Worm (Caenorhabditis elegans) whole organism, L1 larva: ENCODE results near the gene spe-6.

Experiments
- C34B4.2 ChIP-seq: sonication (generic microtip); optimal IDR thresholded peaks from 2 replicates; lab custom pipeline; 2017; ENCODE audit warnings: mild to moderate bottlenecking, missing genetic modification characterization, missing compliant biosample characterization
- alr-1 ChIP-seq: fragments of 200-800 bp; sonication (Bioruptor generic); optimal IDR thresholded peaks from 2 replicates; lab custom pipeline; 2018; ENCODE audit warnings: borderline replicate concordance, mild to moderate bottlenecking, missing genetic modification characterization, missing compliant biosample characterization
- blmp-1 ChIP-seq: fragments of 150-350 bp; optimal IDR thresholded peaks from 2 replicates; lab custom pipeline; 2014; ENCODE audit warnings: missing biosample characterization, missing genetic modification characterization
- ceh-63 ChIP-seq: fragments of 200-800 bp; sonication (Bioruptor generic); optimal IDR thresholded peaks from 2 replicates; lab custom pipeline; 2018; ENCODE audit warnings: mild to moderate bottlenecking, missing genetic modification characterization, missing compliant biosample characterization
- ceh-82 ChIP-seq, 3 experiments: fragments of 150-350 bp in 1 of 3; sonication (generic microtip) in 2 of 3; optimal IDR thresholded peaks; 2 replicates each; lab custom pipeline; 2014 to 2017; ENCODE audit warnings: missing biosample characterization in 3 of 3, missing genetic modification characterization in 3 of 3
- ces-1 ChIP-seq: fragments of 150-350 bp; optimal IDR thresholded peaks from 2 replicates; lab custom pipeline; 2014; ENCODE audit warnings: missing biosample characterization, missing genetic modification reagents, missing genetic modification characterization
- dpl-1 ChIP-seq, 3 experiments: fragments of 150-350 bp in 2 of 3; sonication (generic microtip) in 1 of 3; optimal IDR thresholded peaks; 2 replicates each; lab custom pipeline; 2014 to 2017; ENCODE audit warnings: missing biosample characterization in 3 of 3, missing genetic modification characterization in 3 of 3, missing genetic modification reagents in 3 of 3
- efl-1 ChIP-seq, 4 experiments: fragments of 150-350 bp; optimal IDR thresholded peaks in 3 of 4; peaks in 1 of 4; 1 replicate in 1 of 4; 2 replicates in 3 of 4; lab custom pipeline; 2014; ENCODE audit warnings: missing biosample characterization in 2 of 4, missing genetic modification characterization in 2 of 4, missing genetic modification reagents in 2 of 4
- efl-3 ChIP-seq: fragments of 200-800 bp; sonication (Bioruptor generic); optimal IDR thresholded peaks from 2 replicates; lab custom pipeline; 2018; ENCODE audit warnings: mild to moderate bottlenecking, missing genetic modification characterization, missing compliant biosample characterization
- fkh-4 ChIP-seq: sonication (generic microtip); optimal IDR thresholded peaks from 2 replicates; lab custom pipeline; 2016; ENCODE audit warnings: missing compliant biosample characterization, missing genetic modification characterization, borderline replicate concordance
- fkh-8 ChIP-seq: sonication (generic microtip); optimal IDR thresholded peaks from 2 replicates; lab custom pipeline; 2016; ENCODE audit warnings: mild to moderate bottlenecking, missing genetic modification characterization, missing compliant biosample characterization
- hlh-4 ChIP-seq: sonication (generic microtip); optimal IDR thresholded peaks from 2 replicates; lab custom pipeline; 2016; ENCODE audit warnings: mild to moderate bottlenecking, missing genetic modification characterization, missing compliant biosample characterization
- hpl-2 ChIP-seq: fragments of 150-350 bp; optimal IDR thresholded peaks from 2 replicates; lab custom pipeline; 2014; ENCODE audit warnings: missing biosample characterization, missing genetic modification reagents, missing genetic modification characterization
- irx-1 ChIP-seq: sonication (generic microtip); optimal IDR thresholded peaks from 2 replicates; lab custom pipeline; 2016; ENCODE audit warnings: missing genetic modification characterization, missing compliant biosample characterization
- isw-1 ChIP-seq: fragments of 200-800 bp; sonication (Bioruptor generic); IDR thresholded peaks from 2 replicates; pipeline ENCODE4 v1.3.6; 2022; ENCODE audit warnings: missing genetic modification characterization, missing compliant biosample characterization
- mab-9 ChIP-seq: fragments of 200-800 bp; sonication (Bioruptor generic); IDR thresholded peaks from 2 replicates; pipeline ENCODE4 v1.3.6; 2022; ENCODE audit warnings: missing genetic modification reagents, missing genetic modification characterization, missing compliant biosample characterization
- mdl-1 ChIP-seq, 2 experiments: fragments of 150-350 bp; optimal IDR thresholded peaks; 2 replicates each; lab custom pipeline; 2014 to 2017; ENCODE audit warnings: missing biosample characterization in 2 of 2, missing genetic modification characterization in 2 of 2, inconsistent platforms in 1 of 2
- mef-2 ChIP-seq: fragments of 150-350 bp; optimal IDR thresholded peaks from 2 replicates; lab custom pipeline; 2014; ENCODE audit warnings: missing biosample characterization, missing genetic modification characterization
- mep-1 ChIP-seq: fragments of 150-350 bp; optimal IDR thresholded peaks from 2 replicates; lab custom pipeline; 2014; ENCODE audit warnings: missing biosample characterization, missing genetic modification characterization
- nhr-20 ChIP-seq: sonication (generic microtip); optimal IDR thresholded peaks from 2 replicates; lab custom pipeline; 2016; ENCODE audit warnings: mild to moderate bottlenecking, missing genetic modification characterization, missing compliant biosample characterization
- nhr-47 ChIP-seq: sonication (generic microtip); optimal IDR thresholded peaks from 2 replicates; lab custom pipeline; 2016; ENCODE audit warnings: mild to moderate bottlenecking, missing genetic modification characterization, moderate library complexity, missing compliant biosample characterization
- nhr-76 ChIP-seq: sonication (generic microtip); optimal IDR thresholded peaks from 2 replicates; lab custom pipeline; 2017; ENCODE audit warnings: missing biosample characterization, missing genetic modification characterization
- nhr-77 ChIP-seq: fragments of 150-350 bp; optimal IDR thresholded peaks from 2 replicates; lab custom pipeline; 2014; ENCODE audit warnings: missing biosample characterization, missing genetic modification characterization
- nhr-84 ChIP-seq: sonication (generic microtip); optimal IDR thresholded peaks from 2 replicates; lab custom pipeline; 2017; ENCODE audit warnings: missing biosample characterization, missing genetic modification characterization
- pax-3 ChIP-seq: fragments of 200-800 bp; sonication (Bioruptor generic); optimal IDR thresholded peaks from 2 replicates; lab custom pipeline; 2018; ENCODE audit warnings: mild to moderate bottlenecking, missing genetic modification characterization, moderate library complexity, missing compliant biosample characterization
- rnt-1 ChIP-seq: sonication (generic microtip); optimal IDR thresholded peaks from 2 replicates; lab custom pipeline; 2016; ENCODE audit warnings: mild to moderate bottlenecking, missing genetic modification characterization, moderate library complexity, missing compliant biosample characterization
- skn-1 ChIP-seq: fragments of 150-350 bp; optimal IDR thresholded peaks from 2 replicates; lab custom pipeline; 2014; ENCODE audit warnings: missing biosample characterization, missing genetic modification characterization
- sptf-1 ChIP-seq: fragments of 150-350 bp; optimal IDR thresholded peaks from 2 replicates; lab custom pipeline; 2014; ENCODE audit warnings: missing biosample characterization, missing genetic modification characterization
- sup-37 ChIP-seq: fragments of 200-800 bp; sonication (Bioruptor generic); optimal IDR thresholded peaks from 2 replicates; lab custom pipeline; 2018; ENCODE audit warnings: mild to moderate bottlenecking, missing genetic modification characterization, missing compliant biosample characterization
- tlp-1 ChIP-seq: fragments of 150-350 bp; optimal IDR thresholded peaks from 2 replicates; lab custom pipeline; 2014; ENCODE audit warnings: missing biosample characterization, missing genetic modification characterization
- unc-130 ChIP-seq: fragments of 150-350 bp; optimal IDR thresholded peaks from 2 replicates; lab custom pipeline; 2017; ENCODE audit warnings: missing biosample characterization, missing genetic modification characterization, inconsistent platforms
- xbp-1 ChIP-seq: sonication (generic microtip); optimal IDR thresholded peaks from 2 replicates; lab custom pipeline; 2016; ENCODE audit warnings: missing genetic modification characterization, missing compliant biosample characterization
- zag-1 ChIP-seq: fragments of 150-350 bp; optimal IDR thresholded peaks from 2 replicates; lab custom pipeline; 2014; ENCODE audit warnings: missing biosample characterization, missing genetic modification characterization
- zip-4 ChIP-seq: fragments of 200-800 bp; sonication (Bioruptor generic); optimal IDR thresholded peaks from 2 replicates; lab custom pipeline; 2018; ENCODE audit warnings: mild to moderate bottlenecking, missing genetic modification characterization, moderate library complexity, missing compliant biosample characterization

Gene spe-6

ce11 chrIII:11484139-11484590, 21.1 kb upstream of the spe-6 start, which contains the start of gene fbxa-220:
Gene fbxa-220 (minus strand): TSS chrIII:11484189.
- TF ChIP-seq C34B4.2 (tag; lab: Kevin White, UChicago) = no peak
- no peak for TF ChIP-seq nhr-77 (tag; lab: Kevin White, UChicago)
- no peak for TF ChIP-seq ces-1 (GFP tag; lab: Kevin White, UChicago)
- TF ChIP-seq isw-1 (GFP tag; lab: Robert Waterston, UW) = no peak
- no peak for TF ChIP-seq fkh-8 (tag; lab: Kevin White, UChicago)
- TF ChIP-seq blmp-1 (tag; lab: Kevin White, UChicago) = no peak
- TF ChIP-seq unc-130 = no peak
- TF ChIP-seq efl-3 (GFP tag; lab: Kevin White, UChicago) = no peak
- no peak for TF ChIP-seq sup-37 (GFP tag; lab: Kevin White, UChicago)
- TF ChIP-seq nhr-84 (tag; lab: Kevin White, UChicago) = no peak
- TF ChIP-seq, all 84 proteins: peak for 0

ce11 chrIII:11487245-11487644, 18.0 kb upstream of the spe-6 start, which contains the start of gene popl-5:
Gene popl-5 (minus strand): TSS chrIII:11487345.
- TF ChIP-seq hpl-2 (GFP tag; lab: Kevin White, UChicago) = no peak
- no peak for TF ChIP-seq nhr-76 (tag; lab: Kevin White, UChicago)
- TF ChIP-seq mab-9 (GFP tag; lab: Robert Waterston, UW) = no peak
- TF ChIP-seq nhr-20 = no peak
- no peak for TF ChIP-seq sptf-1 (tag; lab: Kevin White, UChicago)
- no peak for TF ChIP-seq dpl-1 (GFP tag; optimal IDR thresholded peaks at IDR 0.05; lab: Kevin White, UChicago)
- no peak for TF ChIP-seq alr-1 (tag; lab: Kevin White, UChicago)
- TF ChIP-seq mep-1 (tag; lab: Kevin White, UChicago) = no peak
- no peak for TF ChIP-seq rnt-1 (tag; lab: Kevin White, UChicago)
- no peak for TF ChIP-seq nhr-47 (tag; lab: Kevin White, UChicago)

ce11 chrIII:11488662-11489349, 16.5 kb upstream of the spe-6 start:
- TF ChIP-seq pax-3 (tag; lab: Kevin White, UChicago) (no peak), efl-1 (optimal IDR thresholded peaks at IDR 0.05; lab: Kevin White, UChicago) (no peak), efl-1 (GFP tag; optimal IDR thresholded peaks at IDR 0.05 in 1 of 2; lab: Kevin White, UChicago) (peak in 1 of 2 experiments; percentile 77), tlp-1 (tag; lab: Kevin White, UChicago) (no peak)

ce11 chrIII:11489601-11490000, 15.7 kb upstream of the spe-6 start:
- TF ChIP-seq nhr-47 (tag; lab: Kevin White, UChicago) (no peak), irx-1 (tag; lab: Kevin White, UChicago) (no peak), efl-1 (optimal IDR thresholded peaks at IDR 0.05; lab: Kevin White, UChicago) (no peak), efl-1 (GFP tag; optimal IDR thresholded peaks at IDR 0.05 in 1 of 2; lab: Kevin White, UChicago) (peak in 1 of 2 experiments; percentile 11), hlh-4 (tag; lab: Kevin White, UChicago) (no peak)
- TF ChIP-seq, all 84 proteins: peak for 1

- TF ChIP-seq zip-4 (no peak), sptf-1 (tag; lab: Kevin White, UChicago) (no peak), xbp-1 (tag; lab: Kevin White, UChicago) (no peak), alr-1 (tag; lab: Kevin White, UChicago) (no peak), zag-1 (tag; lab: Kevin White, UChicago) (no peak), ceh-63 (no peak), ces-1 (GFP tag; lab: Kevin White, UChicago) (no peak), skn-1 (tag; lab: Kevin White, UChicago) (no peak), mdl-1 (tag; optimal IDR thresholded peaks at IDR 0.05; lab: Kevin White, UChicago) (no peak), fkh-4 (tag; lab: Kevin White, UChicago) (no peak), efl-1 (optimal IDR thresholded peaks at IDR 0.05; lab: Kevin White, UChicago) (no peak), efl-1 (GFP tag; optimal IDR thresholded peaks at IDR 0.05 in 1 of 2; lab: Kevin White, UChicago) (no peak), mef-2 (no peak), ceh-82 (tag; optimal IDR thresholded peaks at IDR 0.05; lab: Kevin White, UChicago) (no peak), fkh-8 (tag; lab: Kevin White, UChicago) (no peak)
These were observed 15.1 kb upstream of the spe-6 start for ce11 chrIII:11490221-11490620.
